Worm (Caenorhabditis elegans) whole organism, mixed stage, embryonic: ENCODE measurements around the gene R08A2.5.
A peak's percentile ranks its signal among the peaks of the same experiment; 100 is the strongest.

Experiments
- M03D4.4 ChIP-seq: sonication (generic microtip); optimal IDR thresholded peaks from 2 replicates; lab custom pipeline; 2017; ENCODE audit warnings: mild to moderate bottlenecking, missing genetic modification characterization, missing compliant biosample characterization
- bed-3 ChIP-seq: fragments of 200-800 bp; sonication (Bioruptor generic); optimal IDR thresholded peaks from 3 replicates; lab custom pipeline; 2018; ENCODE audit warnings: mild to moderate bottlenecking, missing genetic modification characterization, moderate library complexity, missing compliant biosample characterization
- ceh-39 ChIP-seq: fragments of 150-350 bp; optimal IDR thresholded peaks from 2 replicates; lab custom pipeline; 2014; ENCODE audit warnings: missing biosample characterization, missing genetic modification characterization
- ceh-43 ChIP-seq: fragments of 200-800 bp; sonication (Bioruptor generic); optimal IDR thresholded peaks from 2 replicates; lab custom pipeline; 2018; ENCODE audit warnings: mild to moderate bottlenecking, missing genetic modification characterization, moderate library complexity, missing compliant biosample characterization
- ceh-83 ChIP-seq: fragments of 200-800 bp; sonication (Bioruptor generic); optimal IDR thresholded peaks from 2 replicates; lab custom pipeline; 2018; ENCODE audit warnings: mild to moderate bottlenecking, missing genetic modification characterization, missing compliant biosample characterization
- ces-1 ChIP-seq: fragments of 150-350 bp; optimal IDR thresholded peaks from 2 replicates; lab custom pipeline; 2014; ENCODE audit warnings: missing biosample characterization, missing genetic modification reagents, missing genetic modification characterization
- cnd-1 ChIP-seq: fragments of 200-800 bp; sonication (Bioruptor generic); optimal IDR thresholded peaks from 2 replicates; lab custom pipeline; 2018; ENCODE audit warnings: mild to moderate bottlenecking, missing genetic modification characterization, missing compliant biosample characterization
- drap-1 ChIP-seq: fragments of 200-800 bp; sonication (Bioruptor generic); optimal IDR thresholded peaks from 3 replicates; lab custom pipeline; 2018; ENCODE audit warnings: mild to moderate bottlenecking, missing genetic modification characterization, missing compliant biosample characterization
- elt-1 ChIP-seq: sonication (generic microtip); optimal IDR thresholded peaks from 2 replicates; lab custom pipeline; 2017; ENCODE audit warnings: missing genetic modification characterization, mild to moderate bottlenecking, missing compliant biosample characterization, antibody characterized with exemption, moderate library complexity, borderline replicate concordance; ENCODE audit not compliant: insufficient read depth
- flh-1 ChIP-seq: fragments of 200-800 bp; sonication (Bioruptor generic); optimal IDR thresholded peaks from 2 replicates; lab custom pipeline; 2018; ENCODE audit warnings: mild to moderate bottlenecking, missing genetic modification characterization, moderate library complexity, missing compliant biosample characterization
- ham-2 ChIP-seq: fragments of 200-800 bp; sonication (Bioruptor generic); optimal IDR thresholded peaks from 2 replicates; lab custom pipeline; 2018; ENCODE audit warnings: mild to moderate bottlenecking, missing genetic modification characterization, missing compliant biosample characterization
- hlh-1 ChIP-seq: fragments of 150-350 bp; optimal IDR thresholded peaks from 2 replicates; lab custom pipeline; 2014; ENCODE audit warnings: missing biosample characterization, missing genetic modification reagents, missing genetic modification characterization
- lin-13 ChIP-seq: fragments of 150-350 bp; optimal IDR thresholded peaks from 2 replicates; lab custom pipeline; 2014; ENCODE audit warnings: missing biosample characterization, missing genetic modification characterization
- lsy-2 ChIP-seq: fragments of 150-350 bp; optimal IDR thresholded peaks from 2 replicates; lab custom pipeline; 2014; ENCODE audit warnings: missing biosample characterization, missing genetic modification characterization
- mab-5 ChIP-seq: fragments of 150-350 bp; optimal IDR thresholded peaks from 2 replicates; lab custom pipeline; 2014; ENCODE audit warnings: missing biosample characterization, missing genetic modification characterization
- mep-1 ChIP-seq: fragments of 150-350 bp; optimal IDR thresholded peaks from 2 replicates; lab custom pipeline; 2017; ENCODE audit warnings: missing biosample characterization, missing genetic modification reagents, missing genetic modification characterization, inconsistent platforms
- mls-2 ChIP-seq: sonication (generic microtip); optimal IDR thresholded peaks from 2 replicates; lab custom pipeline; 2016; ENCODE audit warnings: mild to moderate bottlenecking, missing genetic modification characterization, moderate library complexity, missing compliant biosample characterization
- nhr-237 ChIP-seq: fragments of 150-350 bp; optimal IDR thresholded peaks from 2 replicates; lab custom pipeline; 2014; ENCODE audit warnings: missing biosample characterization, missing genetic modification characterization
- nhr-28 ChIP-seq: fragments of 150-350 bp; optimal IDR thresholded peaks from 2 replicates; lab custom pipeline; 2014; ENCODE audit warnings: missing biosample characterization, missing genetic modification characterization
- nhr-76 ChIP-seq: sonication (generic microtip); optimal IDR thresholded peaks from 2 replicates; lab custom pipeline; 2017; ENCODE audit warnings: missing biosample characterization, missing genetic modification characterization
- pha-4 ChIP-seq: fragments of 150-350 bp; optimal IDR thresholded peaks from 2 replicates; lab custom pipeline; 2018; ENCODE audit warnings: missing biosample characterization, missing genetic modification reagents, missing genetic modification characterization
- sem-2 ChIP-seq: fragments of 200-800 bp; sonication (Bioruptor generic); optimal IDR thresholded peaks from 2 replicates; lab custom pipeline; 2018; ENCODE audit warnings: mild to moderate bottlenecking, missing genetic modification characterization, missing compliant biosample characterization
- snpc-4 ChIP-seq: fragments of 150-350 bp; optimal IDR thresholded peaks from 2 replicates; lab custom pipeline; 2014; ENCODE audit warnings: missing biosample characterization, missing genetic modification characterization
- sptf-1 ChIP-seq: sonication (generic microtip); optimal IDR thresholded peaks from 2 replicates; lab custom pipeline; 2017; ENCODE audit warnings: mild to moderate bottlenecking, missing genetic modification characterization, moderate library complexity, missing compliant biosample characterization
- tbx-8 ChIP-seq: fragments of 200-800 bp; sonication (Bioruptor generic); optimal IDR thresholded peaks from 2 replicates; lab custom pipeline; 2018; ENCODE audit warnings: mild to moderate bottlenecking, missing genetic modification characterization, moderate library complexity, missing compliant biosample characterization
- unc-120 ChIP-seq: sonication (generic microtip); optimal IDR thresholded peaks from 2 replicates; lab custom pipeline; 2017; ENCODE audit warnings: missing genetic modification characterization, missing compliant biosample characterization; ENCODE audit not compliant: poor library complexity, severe bottlenecking
- unc-39 ChIP-seq: fragments of 150-350 bp; optimal IDR thresholded peaks from 2 replicates; lab custom pipeline; 2014; ENCODE audit warnings: missing biosample characterization, missing genetic modification characterization
- unc-62 ChIP-seq: fragments of 150-350 bp; optimal IDR thresholded peaks from 2 replicates; lab custom pipeline; 2014; ENCODE audit warnings: missing biosample characterization, missing genetic modification reagents, missing genetic modification characterization
- ztf-11 ChIP-seq: fragments of 150-350 bp; optimal IDR thresholded peaks from 2 replicates; lab custom pipeline; 2014; ENCODE audit warnings: missing biosample characterization, missing genetic modification characterization

Gene R08A2.5

ce11 chrV:14685435-14686058 is 26.9 kb upstream of the R08A2.5 start, which contains the start of gene C47E8.4 (continued):
- no peak for TF ChIP-seq M03D4.4
- TF ChIP-seq lin-13 (tag; lab: Kevin White, UChicago): peak; percentile 98
- no peak for TF ChIP-seq sem-2
- TF ChIP-seq, all 35 proteins: peak for 21

DNA sequence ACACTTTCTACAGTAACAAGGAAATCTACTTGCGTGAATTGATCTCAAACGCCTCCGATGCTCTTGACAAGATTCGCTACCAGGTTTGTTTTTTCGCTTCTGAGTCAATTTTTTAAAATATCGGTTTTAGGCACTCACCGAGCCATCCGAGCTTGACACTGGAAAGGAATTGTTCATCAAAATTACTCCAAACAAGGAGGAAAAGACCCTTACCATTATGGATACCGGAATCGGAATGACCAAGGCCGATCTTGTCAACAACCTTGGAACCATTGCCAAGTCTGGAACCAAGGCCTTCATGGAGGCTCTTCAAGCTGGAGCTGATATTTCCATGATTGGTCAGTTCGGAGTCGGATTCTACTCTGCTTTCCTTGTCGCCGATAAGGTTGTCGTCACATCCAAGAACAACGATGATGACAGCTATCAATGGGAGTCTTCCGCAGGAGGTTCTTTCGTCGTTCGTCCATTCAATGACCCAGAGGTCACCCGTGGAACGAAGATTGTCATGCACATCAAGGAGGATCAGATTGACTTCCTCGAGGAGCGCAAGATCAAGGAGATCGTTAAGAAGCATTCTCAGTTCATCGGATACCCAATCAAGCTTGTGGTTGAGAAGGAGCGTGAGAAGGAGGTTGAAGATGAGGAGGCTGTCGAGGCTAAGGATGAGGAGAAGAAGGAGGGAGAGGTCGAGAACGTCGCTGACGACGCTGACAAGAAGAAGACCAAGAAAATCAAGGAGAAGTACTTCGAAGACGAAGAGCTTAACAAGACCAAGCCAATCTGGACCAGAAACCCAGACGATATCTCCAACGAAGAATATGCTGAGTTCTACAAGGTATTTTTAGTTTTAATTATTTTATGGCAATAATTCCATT is 25.9 kb upstream of the R08A2.5 start:
- TF ChIP-seq sem-2 (no peak), ham-2 (GFP tag; lab: Kevin White, UChicago) (no peak), sptf-1 (tag; lab: Kevin White, UChicago) (no peak), lsy-2 (tag; lab: Kevin White, UChicago) (no peak), M03D4.4 (no peak), ztf-11 (no peak), snpc-4 (no peak), tbx-8 (no peak), ceh-39 (no peak), nhr-237 (tag; lab: Kevin White, UChicago) (no peak)

DNA sequence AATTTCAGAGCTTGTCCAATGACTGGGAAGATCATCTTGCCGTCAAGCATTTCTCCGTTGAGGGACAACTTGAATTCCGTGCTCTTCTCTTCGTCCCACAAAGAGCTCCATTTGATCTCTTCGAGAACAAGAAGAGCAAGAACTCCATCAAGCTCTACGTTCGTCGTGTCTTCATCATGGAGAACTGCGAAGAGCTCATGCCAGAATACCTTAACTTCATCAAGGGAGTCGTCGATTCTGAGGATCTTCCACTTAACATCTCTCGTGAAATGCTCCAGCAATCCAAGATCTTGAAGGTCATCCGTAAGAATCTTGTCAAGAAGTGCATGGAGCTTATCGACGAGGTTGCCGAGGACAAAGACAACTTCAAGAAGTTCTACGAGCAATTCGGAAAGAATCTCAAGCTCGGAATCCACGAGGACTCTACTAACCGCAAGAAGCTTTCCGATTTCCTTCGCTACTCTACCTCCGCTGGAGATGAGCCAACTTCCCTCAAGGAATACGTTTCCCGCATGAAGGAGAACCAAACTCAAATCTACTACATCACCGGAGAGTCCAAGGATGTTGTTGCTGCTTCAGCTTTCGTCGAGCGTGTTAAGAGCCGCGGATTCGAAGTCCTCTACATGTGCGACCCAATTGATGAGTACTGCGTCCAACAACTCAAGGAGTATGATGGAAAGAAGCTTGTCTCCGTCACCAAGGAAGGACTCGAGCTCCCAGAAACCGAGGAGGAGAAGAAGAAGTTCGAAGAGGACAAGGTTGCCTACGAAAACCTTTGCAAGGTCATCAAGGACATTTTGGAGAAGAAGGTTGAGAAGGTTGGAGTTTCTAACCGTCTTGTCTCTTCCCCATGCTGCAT is 25.1 kb upstream of the R08A2.5 start:
- TF ChIP-seq cnd-1 (tag; lab: Kevin White, UChicago): peak; percentile 20
- TF ChIP-seq bed-3 (GFP tag; lab: Kevin White, UChicago): no peak
- no peak for TF ChIP-seq unc-39

ce11 chrV:14688097-14688912 is 24.1 kb upstream of the R08A2.5 start, which contains the start of gene C47E8.11:
C47E8.11 (plus strand) TSS chrV:14688616.
- TF ChIP-seq unc-62: no peak
- TF ChIP-seq unc-120 (tag; lab: Kevin White, UChicago): no peak
- no peak for TF ChIP-seq snpc-4
- no peak for TF ChIP-seq ceh-83
- no peak for TF ChIP-seq ztf-11
- TF ChIP-seq, all 35 proteins: peak for 0

ce11 chrV:14689060-14689750 is 23.2 kb upstream of the R08A2.5 start, which contains the start of gene gasr-8:
gasr-8 (plus strand) TSS chrV:14689110.
- TF ChIP-seq lsy-2 (tag; lab: Kevin White, UChicago): peak; percentile 7
- TF ChIP-seq ceh-43: no peak
- no peak for TF ChIP-seq mls-2 (tag; lab: Kevin White, UChicago)
- TF ChIP-seq unc-39: no peak
- TF ChIP-seq cnd-1 (tag; lab: Kevin White, UChicago): peak; percentile 75
- peak; percentile 8 for TF ChIP-seq elt-1
- no peak for TF ChIP-seq flh-1 (GFP tag; lab: Kevin White, UChicago)
- TF ChIP-seq snpc-4: no peak
- TF ChIP-seq M03D4.4: peak; percentile 54
- TF ChIP-seq nhr-76 (tag; lab: Kevin White, UChicago): no peak
- no peak for TF ChIP-seq nhr-28 (tag; lab: Kevin White, UChicago)
- TF ChIP-seq unc-120 (tag; lab: Kevin White, UChicago): no peak
- peak; percentile 6 for TF ChIP-seq sptf-1 (tag; lab: Kevin White, UChicago)
- peak; percentile 88 for TF ChIP-seq drap-1
- TF ChIP-seq unc-62: no peak
- TF ChIP-seq sem-2: peak; percentile 51
- no peak for TF ChIP-seq ham-2 (GFP tag; lab: Kevin White, UChicago)
- TF ChIP-seq pha-4 (tag; lab: Kevin White, UChicago): no peak
- TF ChIP-seq ceh-83: peak; percentile 85
- TF ChIP-seq bed-3 (GFP tag; lab: Kevin White, UChicago): peak; percentile 44
- TF ChIP-seq tbx-8: peak; percentile 54
- no peak for TF ChIP-seq hlh-1 (tag; lab: Kevin White, UChicago)
- TF ChIP-seq ces-1: no peak
- TF ChIP-seq ztf-11: no peak
- TF ChIP-seq mab-5 (tag; lab: Kevin White, UChicago): no peak
- TF ChIP-seq mep-1 (tag; lab: Kevin White, UChicago): peak; percentile 6
